Fruit fly (Drosophila melanogaster) whole organism, embryonic: ENCODE results near the gene CG6356.

Experiments used
- CG11398 ChIP-seq: fragments of 200-800 bp; sonication (Bioruptor generic); optimal IDR thresholded peaks from 2 replicates; lab custom pipeline; 2016; ENCODE audit warnings: missing biosample characterization, missing genetic modification characterization
- CG11723 ChIP-seq: fragments of 200-800 bp; sonication (Bioruptor generic); optimal IDR thresholded peaks from 2 replicates; lab custom pipeline; 2017; ENCODE audit warnings: missing biosample characterization, mild to moderate bottlenecking, missing genetic modification characterization
- CG12769 ChIP-seq: fragments of 200-800 bp; sonication (Bioruptor generic); optimal IDR thresholded peaks from 2 replicates; lab custom pipeline; 2019; ENCODE audit warnings: missing biosample characterization, mild to moderate bottlenecking, missing genetic modification characterization, moderate library complexity
- CG13123 ChIP-seq: fragments of 200-800 bp; sonication (Bioruptor generic); optimal IDR thresholded peaks from 2 replicates; lab custom pipeline; 2016; ENCODE audit warnings: missing biosample characterization, missing genetic modification characterization
- CG15479 ChIP-seq: fragments of 200-800 bp; sonication (Bioruptor generic); optimal IDR thresholded peaks from 3 replicates; lab custom pipeline; 2019; ENCODE audit warnings: missing biosample characterization, mild to moderate bottlenecking, missing genetic modification characterization, moderate library complexity
- CG16863 ChIP-seq: fragments of 200-800 bp; sonication (Bioruptor generic); optimal IDR thresholded peaks from 3 replicates; lab custom pipeline; 2016; ENCODE audit warnings: missing biosample characterization, missing genetic modification characterization
- CG17829 ChIP-seq: fragments of 200-800 bp; optimal IDR thresholded peaks from 2 replicates; lab custom pipeline; 2019; ENCODE audit warnings: missing biosample characterization, mild to moderate bottlenecking, missing genetic modification characterization, moderate library complexity
- CG2120 ChIP-seq: fragments of 200-800 bp; sonication (Bioruptor generic); optimal IDR thresholded peaks from 3 replicates; lab custom pipeline; 2016; ENCODE audit warnings: missing biosample characterization, missing genetic modification characterization
- CG2875 ChIP-seq: fragments of 200-800 bp; sonication (Bioruptor generic); optimal IDR thresholded peaks from 2 replicates; lab custom pipeline; 2017; ENCODE audit warnings: missing biosample characterization, mild to moderate bottlenecking, missing genetic modification characterization, missing genetic modification reagents
- CG31441 ChIP-seq: fragments of 200-800 bp; sonication (Bioruptor generic); IDR thresholded peaks from 2 replicates; pipeline ENCODE4 v1.3.6; 2022; ENCODE audit warnings: missing biosample characterization, missing genetic modification characterization
- CG4328 ChIP-seq: fragments of 200-800 bp; sonication (Bioruptor generic); optimal IDR thresholded peaks from 3 replicates; lab custom pipeline; 2017; ENCODE audit warnings: missing biosample characterization, missing genetic modification reagents, missing genetic modification characterization
- CG6689 ChIP-seq: fragments of 200-800 bp; sonication (Bioruptor generic); IDR thresholded peaks from 2 replicates; pipeline ENCODE4 v1.3.6; 2022; ENCODE audit warnings: missing biosample characterization, missing genetic modification characterization
- CG7786 ChIP-seq: fragments of 200-800 bp; sonication (Bioruptor generic); optimal IDR thresholded peaks from 2 replicates; lab custom pipeline; 2016; ENCODE audit warnings: missing biosample characterization, missing genetic modification characterization
- CG7928 ChIP-seq: fragments of 200-800 bp; sonication (Bioruptor generic); optimal IDR thresholded peaks from 2 replicates; lab custom pipeline; 2017; ENCODE audit warnings: missing biosample characterization, mild to moderate bottlenecking, missing genetic modification characterization
- CTCF ChIP-seq: fragments of 200-800 bp; sonication (Bioruptor generic); optimal IDR thresholded peaks from 2 replicates; lab custom pipeline; 2017; ENCODE audit warnings: missing biosample characterization, mild to moderate bottlenecking, missing genetic modification characterization, moderate library complexity
- Dbx ChIP-seq: fragments of 200-800 bp; sonication (Bioruptor generic); IDR thresholded peaks from 3 replicates; pipeline ENCODE4 v1.3.6; 2022; ENCODE audit warnings: missing biosample characterization, missing genetic modification characterization
- Dip2 ChIP-seq: fragments of 200-800 bp; sonication (Bioruptor generic); IDR thresholded peaks from 2 replicates; pipeline ENCODE4 v1.3.6; 2022; ENCODE audit warnings: missing biosample characterization, missing genetic modification characterization
- E2f2 ChIP-seq: fragments of 200-800 bp; sonication (Bioruptor generic); IDR thresholded peaks from 2 replicates; pipeline ENCODE4 v1.3.6; 2022; ENCODE audit warnings: missing biosample characterization, missing genetic modification characterization
- Eip74EF ChIP-seq, 2 experiments: fragments of 200-800 bp in 1 of 2; fragments of >200 bp in 1 of 2; sonication (Bioruptor generic) in 1 of 2; optimal IDR thresholded peaks; 2 replicates each; lab custom pipeline; 2017 to 2019; ENCODE audit warnings: missing biosample characterization in 2 of 2, missing genetic modification characterization in 2 of 2, mild to moderate bottlenecking in 1 of 2, moderate library complexity in 1 of 2
- Ets65A ChIP-seq: fragments of 200-800 bp; sonication (Bioruptor generic); peaks from one replicate; lab custom pipeline; 2016; ENCODE audit warnings: missing biosample characterization, missing genetic modification characterization
- Ets97D ChIP-seq: fragments of 200-800 bp; sonication (Bioruptor generic); optimal IDR thresholded peaks from 3 replicates; lab custom pipeline; 2016; ENCODE audit warnings: missing biosample characterization, missing genetic modification characterization
- Gsc ChIP-seq: fragments of 200-800 bp; sonication (Bioruptor generic); IDR thresholded peaks from 2 replicates; pipeline ENCODE4 v1.3.6; 2022; ENCODE audit warnings: missing biosample characterization, missing genetic modification characterization
- H15 ChIP-seq: fragments of 200-800 bp; sonication (Bioruptor generic); IDR thresholded peaks from 3 replicates; pipeline ENCODE4 v1.3.6; 2022; ENCODE audit warnings: missing biosample characterization, missing genetic modification characterization
- HLH54F ChIP-seq: fragments of 200-800 bp; sonication (Bioruptor generic); optimal IDR thresholded peaks from 3 replicates; lab custom pipeline; 2016; ENCODE audit warnings: missing biosample characterization, missing genetic modification characterization
- Hmr ChIP-seq: fragments of 200-800 bp; sonication (Bioruptor generic); optimal IDR thresholded peaks from 3 replicates; lab custom pipeline; 2017; ENCODE audit warnings: mild to moderate bottlenecking, missing biosample characterization, missing genetic modification reagents, missing genetic modification characterization
- Poxn ChIP-seq: fragments of 200-800 bp; sonication (Bioruptor generic); IDR thresholded peaks from 2 replicates; pipeline ENCODE4 v1.3.6; 2022; ENCODE audit warnings: missing biosample characterization, missing genetic modification characterization
- Stat92E ChIP-seq, 3 experiments: fragments of >200 bp in 2 of 3; fragments of 200-800 bp in 1 of 3; sonication (Bioruptor generic) in 1 of 3; optimal IDR thresholded peaks; 2 replicates each; lab custom pipeline; 2017 to 2019; ENCODE audit warnings: missing biosample characterization in 3 of 3, missing genetic modification characterization in 3 of 3, mild to moderate bottlenecking in 1 of 3, moderate library complexity in 1 of 3
- amos ChIP-seq: fragments of 200-800 bp; sonication (Bioruptor generic); IDR thresholded peaks from 2 replicates; pipeline ENCODE4 v1.3.6; 2022; ENCODE audit warnings: missing biosample characterization, missing genetic modification characterization; ENCODE audit not compliant: partially characterized antibody
- cg ChIP-seq: fragments of 200-800 bp; sonication (Bioruptor generic); optimal IDR thresholded peaks from 3 replicates; lab custom pipeline; 2019; ENCODE audit warnings: missing biosample characterization, mild to moderate bottlenecking, missing genetic modification characterization, moderate library complexity
- chinmo ChIP-seq: fragments of 200-800 bp; sonication (Bioruptor generic); IDR thresholded peaks from 4 replicates; pipeline ENCODE4 v1.3.6; 2022; ENCODE audit warnings: missing biosample characterization, missing genetic modification characterization; ENCODE audit not compliant: partially characterized antibody
- crc ChIP-seq: fragments of 200-800 bp; sonication (Bioruptor generic); optimal IDR thresholded peaks from 2 replicates; lab custom pipeline; 2016; ENCODE audit warnings: missing biosample characterization, missing genetic modification characterization
- dysf ChIP-seq: fragments of 200-800 bp; sonication (Bioruptor generic); IDR thresholded peaks from 3 replicates; pipeline ENCODE4 v1.3.6; 2022; ENCODE audit warnings: missing biosample characterization, missing genetic modification characterization
- fu2 ChIP-seq: fragments of 200-800 bp; sonication (Bioruptor generic); optimal IDR thresholded peaks from 2 replicates; lab custom pipeline; 2016; ENCODE audit warnings: missing biosample characterization, missing genetic modification characterization
- gsb-n ChIP-seq: fragments of 200-800 bp; sonication (Bioruptor generic); optimal IDR thresholded peaks from 3 replicates; lab custom pipeline; 2018; ENCODE audit warnings: missing biosample characterization, mild to moderate bottlenecking, missing genetic modification characterization
- hbn ChIP-seq: fragments of 200-800 bp; sonication (Bioruptor generic); IDR thresholded peaks from 2 replicates; pipeline ENCODE4 v1.3.6; 2022; ENCODE audit warnings: missing biosample characterization, missing genetic modification characterization; ENCODE audit not compliant: partially characterized antibody
- hkb ChIP-seq, 2 experiments: fragments of 200-800 bp in 1 of 2; fragments of >200 bp in 1 of 2; sonication (Bioruptor generic) in 1 of 2; IDR thresholded peaks in 1 of 2; optimal IDR thresholded peaks in 1 of 2; 2 replicates each; pipeline versions ENCODE4 v1.3.6 to Lab custom; 2017 to 2022; ENCODE audit warnings: missing biosample characterization in 1 of 2, missing genetic modification characterization in 1 of 2
- jing ChIP-seq: fragments of 200-800 bp; sonication (Bioruptor generic); optimal IDR thresholded peaks from 2 replicates; lab custom pipeline; 2018; ENCODE audit warnings: missing biosample characterization, mild to moderate bottlenecking, missing genetic modification characterization
- kah ChIP-seq: fragments of 200-800 bp; sonication (Bioruptor generic); optimal IDR thresholded peaks from 2 replicates; lab custom pipeline; 2018; ENCODE audit warnings: missing biosample characterization, mild to moderate bottlenecking, missing genetic modification characterization
- knrl ChIP-seq: fragments of 200-800 bp; sonication (Bioruptor generic); IDR thresholded peaks from 3 replicates; pipeline ENCODE4 v1.3.6; 2022; ENCODE audit warnings: missing biosample characterization, missing genetic modification characterization; ENCODE audit not compliant: partially characterized antibody
- pan ChIP-seq, 4 experiments: fragments of >200 bp in 3 of 4; fragments of 200-800 bp in 1 of 4; sonication (Bioruptor generic) in 1 of 4; optimal IDR thresholded peaks in 3 of 4; IDR thresholded peaks in 1 of 4; 2 replicates each; pipeline versions ENCODE4 v1.3.6 to Lab custom; 2017 to 2022; ENCODE audit warnings: missing biosample characterization in 2 of 4, missing genetic modification characterization in 2 of 4, mixed read lengths in 1 of 4
- pum ChIP-seq: fragments of 200-800 bp; sonication (Bioruptor generic); optimal IDR thresholded peaks from 2 replicates; lab custom pipeline; 2016; ENCODE audit warnings: missing biosample characterization, missing genetic modification characterization
- row ChIP-seq: fragments of 200-800 bp; sonication (Bioruptor generic); IDR thresholded peaks from 3 replicates; pipeline ENCODE4 v1.3.6; 2022; ENCODE audit warnings: missing biosample characterization, missing genetic modification characterization
- tin ChIP-seq: fragments of 200-800 bp; sonication (Bioruptor generic); optimal IDR thresholded peaks from 3 replicates; lab custom pipeline; 2016; ENCODE audit warnings: missing biosample characterization, missing genetic modification characterization
- trem ChIP-seq: fragments of 200-800 bp; optimal IDR thresholded peaks from 3 replicates; lab custom pipeline; 2019; ENCODE audit warnings: missing biosample characterization, mild to moderate bottlenecking, missing genetic modification characterization, moderate library complexity
- trh ChIP-seq: fragments of 200-800 bp; sonication (Bioruptor generic); optimal IDR thresholded peaks from 2 replicates; lab custom pipeline; 2016; ENCODE audit warnings: missing biosample characterization, missing genetic modification characterization
- vfl ChIP-seq: fragments of 200-800 bp; sonication (Bioruptor generic); optimal IDR thresholded peaks from 2 replicates; lab custom pipeline; 2016; ENCODE audit warnings: missing biosample characterization, missing genetic modification characterization
- vvl ChIP-seq: fragments of 200-800 bp; sonication (Bioruptor generic); IDR thresholded peaks from 2 replicates; pipeline ENCODE4 v1.3.6; 2022; ENCODE audit warnings: missing biosample characterization, missing genetic modification characterization

Gene CG6356

DNA sequence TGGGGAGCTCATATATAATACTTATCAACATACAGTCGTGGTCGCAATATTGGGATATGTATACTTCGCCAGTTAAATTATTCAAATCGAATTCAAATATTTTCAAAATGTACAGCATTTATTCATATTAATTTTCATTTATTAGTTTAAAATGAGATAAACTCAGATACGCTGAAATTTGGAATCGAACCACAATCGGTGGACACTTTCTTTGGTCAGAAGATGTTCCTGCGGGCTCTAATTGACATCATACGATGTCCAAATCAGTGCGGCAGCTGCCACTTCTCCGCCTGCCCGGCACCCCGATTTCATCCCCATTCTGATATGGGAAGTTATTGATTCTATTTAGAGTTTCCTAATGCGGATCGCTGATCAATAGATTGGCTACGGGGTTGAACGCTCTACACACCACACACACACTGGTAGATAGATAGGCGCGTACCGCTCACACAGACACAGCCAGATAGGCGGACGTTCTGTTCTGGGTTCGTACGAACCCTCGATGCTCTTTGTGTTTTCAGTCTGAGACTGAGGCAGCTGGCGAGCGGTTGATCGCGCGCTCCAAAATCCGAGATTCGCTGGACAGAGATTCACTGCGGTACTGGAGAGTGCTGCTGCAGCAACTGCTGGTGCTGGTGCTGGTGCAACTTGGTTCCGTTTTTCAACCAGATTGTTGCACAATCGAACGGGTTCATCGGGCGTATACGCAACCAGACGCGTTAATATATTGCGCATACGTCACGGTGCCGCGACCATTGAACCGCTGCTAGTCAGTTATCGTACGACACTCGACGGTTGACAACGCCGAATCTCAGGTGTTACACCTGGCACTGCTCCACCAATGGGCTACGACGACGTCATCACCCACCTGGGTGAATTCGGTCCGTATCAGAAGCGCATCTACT, 7.4 kb upstream of the CG6356 start, which contains the start of gene Orct (continued):
- TF ChIP-seq E2f2 (GFP tag; lab: Robert Waterston, UW) (peak; percentile 46; the same call in 1 of the 2 replicates), CG11398 (GFP tag; lab: Kevin White, UChicago) (peak; percentile 33), Stat92E (GFP tag; optimal IDR thresholded peaks at IDR 0.05; lab: Kevin White, UChicago) (no peak), gsb-n (tag; lab: Kevin White, UChicago) (peak; percentile 54), CG2875 (GFP tag; lab: Kevin White, UChicago) (peak; percentile 36), CG15479 (GFP tag; lab: Kevin White, UChicago) (no peak), hkb (optimal IDR thresholded peaks at IDR 0.05; lab: Kevin White, UChicago) (no peak), hkb (GFP tag; IDR thresholded peaks at IDR 0.05; lab: Robert Waterston, UW) (peak; percentile 64), Ets65A (GFP tag; lab: Kevin White, UChicago) (peak; percentile 84), CG4328 (GFP tag; lab: Kevin White, UChicago) (peak; percentile 70), CTCF (GFP tag; lab: Kevin White, UChicago) (no peak), HLH54F (peak; percentile 87), CG7786 (GFP tag; lab: Kevin White, UChicago) (peak; percentile 68), dysf (GFP tag; lab: Robert Waterston, UW) (peak; percentile 78), knrl (GFP tag; lab: Robert Waterston, UW) (no peak), trem (peak; percentile 15), crc (GFP tag; lab: Kevin White, UChicago) (peak; percentile 2), chinmo (GFP tag; lab: Robert Waterston, UW) (no peak), kah (peak; percentile 32), Ets97D (GFP tag; lab: Kevin White, UChicago) (peak; percentile 16), CG31441 (GFP tag; lab: Robert Waterston, UW) (peak; percentile 73), CG12769 (peak; percentile 83), hbn (no peak), Hmr (GFP tag; lab: Kevin White, UChicago) (peak; percentile 89), CG16863 (GFP tag; lab: Kevin White, UChicago) (peak; percentile 50), amos (GFP tag; lab: Robert Waterston, UW) (peak; percentile 9; the same call in 1 of the 2 replicates), CG11723 (GFP tag; lab: Kevin White, UChicago) (peak; percentile 40), Dip2 (GFP tag; lab: Robert Waterston, UW) (no peak), cg (peak; percentile 71), row (peak; percentile 74), H15 (GFP tag; lab: Robert Waterston, UW) (no peak), Dbx (peak; percentile 75; the same call in 2 of the 3 replicates), Poxn (0 out of 2 replicates have a peak, but pooled peaks have one; percentile 19), tin (GFP tag; lab: Kevin White, UChicago) (peak; percentile 52), CG2120 (peak; percentile 92), vvl (GFP tag; lab: Robert Waterston, UW) (peak; percentile 62; the same call in 1 of the 2 replicates), jing (GFP tag; lab: Kevin White, UChicago) (no peak), CG7928 (GFP tag; lab: Kevin White, UChicago) (peak; percentile 40), vfl (GFP tag; lab: Kevin White, UChicago) (peak; percentile 21), CG6689 (GFP tag; lab: Robert Waterston, UW) (peak; percentile 57), CG17829 (tag; lab: Kevin White, UChicago) (peak; percentile 63), pum (peak; percentile 55), pan (optimal IDR thresholded peaks at IDR 0.05; lab: Kevin White, UChicago) (no peak), pan (GFP tag; optimal IDR thresholded peaks at IDR 0.05 in 1 of 2, IDR thresholded peaks at IDR 0.05 in 1 of 2) (peak in 1 of 2 experiments; percentile 69), fu2 (GFP tag; lab: Kevin White, UChicago) (peak; percentile 65), trh (GFP tag; lab: Kevin White, UChicago) (no peak), Gsc (GFP tag; lab: Robert Waterston, UW) (no peak), CG13123 (no peak), Eip74EF (GFP tag; optimal IDR thresholded peaks at IDR 0.05; lab: Kevin White, UChicago) (peak in 1 of 2 experiments; percentile 71)
